Fruit fly (Drosophila melanogaster) whole organism, prepupa: ENCODE results near the gene CG15597.

Experiments used
- CG3919 ChIP-seq: fragments of 200-800 bp; sonication (Bioruptor generic); optimal IDR thresholded peaks from 3 replicates; lab custom pipeline; 2016; ENCODE audit warnings: missing biosample characterization, missing genetic modification characterization
- CG6854 ChIP-seq: fragments of 200-800 bp; sonication (Bioruptor generic); optimal IDR thresholded peaks from 2 replicates; lab custom pipeline; 2017; ENCODE audit warnings: missing biosample characterization, mild to moderate bottlenecking, missing genetic modification characterization
- CG7368 ChIP-seq: fragments of 200-800 bp; sonication (Bioruptor generic); optimal IDR thresholded peaks from 3 replicates; lab custom pipeline; 2016; ENCODE audit warnings: missing biosample characterization, missing genetic modification characterization
- CG8319 ChIP-seq: fragments of 200-800 bp; sonication (Bioruptor generic); optimal IDR thresholded peaks from 3 replicates; lab custom pipeline; 2016; ENCODE audit warnings: missing biosample characterization, missing genetic modification characterization
- CG8632 ChIP-seq: fragments of 200-800 bp; sonication (Bioruptor generic); optimal IDR thresholded peaks from 3 replicates; lab custom pipeline; 2016; ENCODE audit warnings: missing biosample characterization, missing genetic modification characterization
- Eip78C ChIP-seq: fragments of 200-800 bp; sonication (Bioruptor generic); peaks from one replicate; lab custom pipeline; 2016; ENCODE audit warnings: missing biosample characterization, missing genetic modification characterization
- OdsH ChIP-seq: fragments of 200-800 bp; sonication (Bioruptor generic); optimal IDR thresholded peaks from 3 replicates; lab custom pipeline; 2016; ENCODE audit warnings: missing biosample characterization, missing genetic modification characterization
- fkh ChIP-seq: fragments of 200-800 bp; sonication (Bioruptor generic); optimal IDR thresholded peaks from 3 replicates; lab custom pipeline; 2017; ENCODE audit warnings: missing biosample characterization, mild to moderate bottlenecking, missing genetic modification characterization, moderate library complexity
- net ChIP-seq: fragments of 200-800 bp; sonication (Bioruptor generic); optimal IDR thresholded peaks from 3 replicates; lab custom pipeline; 2016; ENCODE audit warnings: missing biosample characterization, missing genetic modification characterization
- salr ChIP-seq, 2 experiments: fragments of 200-800 bp; sonication (Bioruptor generic); optimal IDR thresholded peaks; 3 replicates each; lab custom pipeline; 2016 to 2018; ENCODE audit warnings: missing biosample characterization in 2 of 2, missing genetic modification characterization in 2 of 2, mild to moderate bottlenecking in 1 of 2
- topi ChIP-seq: fragments of 200-800 bp; sonication (Bioruptor generic); optimal IDR thresholded peaks from 3 replicates; lab custom pipeline; 2016; ENCODE audit warnings: missing biosample characterization, missing genetic modification characterization

DNA sequence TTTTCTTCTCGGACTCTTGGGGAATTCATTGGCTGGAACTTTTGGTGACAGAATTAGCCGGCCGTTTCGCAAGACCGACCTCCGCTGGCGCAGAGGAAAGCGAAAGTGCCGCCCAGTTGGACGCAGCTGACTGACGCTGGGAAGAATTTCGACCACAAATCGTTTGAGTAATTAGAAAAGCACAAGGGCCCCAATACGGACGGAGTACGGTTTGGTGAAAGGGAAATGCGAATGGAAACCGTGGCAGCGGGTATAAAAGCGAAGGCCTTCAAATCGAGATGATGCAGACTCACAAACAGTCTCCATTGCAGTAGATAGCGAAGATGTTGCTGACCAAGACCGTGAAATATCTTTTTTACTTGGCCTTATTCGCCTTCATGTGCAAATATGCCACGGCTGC, 19.9 kb upstream of the CG15597 start, which contains the start of gene Osi16:
- TF ChIP-seq salr (GFP tag; optimal IDR thresholded peaks at IDR 0.05; lab: Kevin White, UChicago) = no peak
- no peak for TF ChIP-seq CG3919 (GFP tag; lab: Kevin White, UChicago)
- TF ChIP-seq CG7368 (GFP tag; lab: Kevin White, UChicago) = no peak
- TF ChIP-seq net (GFP tag; lab: Kevin White, UChicago) = no peak
- TF ChIP-seq OdsH (GFP tag; lab: Kevin White, UChicago) = no peak
- TF ChIP-seq CG6854 (GFP tag; lab: Kevin White, UChicago) = no peak
- no peak for TF ChIP-seq Eip78C
- no peak for TF ChIP-seq CG8319 (GFP tag; lab: Kevin White, UChicago)
- TF ChIP-seq topi (GFP tag; lab: Kevin White, UChicago) = no peak
- TF ChIP-seq fkh (GFP tag; lab: Kevin White, UChicago) = no peak
- TF ChIP-seq CG8632 (GFP tag; lab: Kevin White, UChicago) = no peak
